Fruit fly (Drosophila melanogaster): Measurements from ENCODE around the gene H15.

The H15 gene

dm6 chr2L:5403552-5404330 lies at the start of gene H15:
H15 (plus strand) TSS chr2L:5404280.
- no peak for TF ChIP-seq CG17801 (GFP tag; optimal IDR thresholded peaks at IDR 0.05; ENCODE audit: partially characterized antibody)

- no peak for TF ChIP-seq CG17801 (GFP tag; optimal IDR thresholded peaks at IDR 0.05; ENCODE audit: partially characterized antibody)
These were observed 41.7 kb upstream of the H15 start for dm6 chr2L:5362351-5362750.

dm6 chr2L:5365841-5366240 lies 38.2 kb upstream of the H15 start:
- no peak for TF ChIP-seq CG17801 (GFP tag; optimal IDR thresholded peaks at IDR 0.05; ENCODE audit: partially characterized antibody)

DNA sequence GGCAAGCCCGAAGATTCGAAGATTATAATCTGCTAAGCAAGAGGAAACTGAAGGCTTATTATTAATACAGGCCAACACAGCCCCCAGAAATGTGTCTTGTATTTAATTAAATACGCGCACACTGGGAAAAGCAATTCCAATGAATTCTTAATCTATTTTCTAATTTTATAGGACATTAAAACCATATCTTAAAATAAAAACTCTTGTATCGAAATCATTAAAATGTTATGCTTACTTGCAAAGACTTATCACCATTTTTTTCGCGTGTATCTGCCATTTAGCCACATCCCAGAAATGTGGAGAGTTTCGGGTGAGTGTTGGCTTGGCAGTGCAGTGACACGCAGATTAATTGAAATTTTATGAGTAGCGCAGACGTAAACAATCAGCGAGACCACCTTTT lies 36.1 kb upstream of the H15 start:
- TF ChIP-seq CG17801 (GFP tag; optimal IDR thresholded peaks at IDR 0.05; ENCODE audit: partially characterized antibody), result no peak

DNA sequence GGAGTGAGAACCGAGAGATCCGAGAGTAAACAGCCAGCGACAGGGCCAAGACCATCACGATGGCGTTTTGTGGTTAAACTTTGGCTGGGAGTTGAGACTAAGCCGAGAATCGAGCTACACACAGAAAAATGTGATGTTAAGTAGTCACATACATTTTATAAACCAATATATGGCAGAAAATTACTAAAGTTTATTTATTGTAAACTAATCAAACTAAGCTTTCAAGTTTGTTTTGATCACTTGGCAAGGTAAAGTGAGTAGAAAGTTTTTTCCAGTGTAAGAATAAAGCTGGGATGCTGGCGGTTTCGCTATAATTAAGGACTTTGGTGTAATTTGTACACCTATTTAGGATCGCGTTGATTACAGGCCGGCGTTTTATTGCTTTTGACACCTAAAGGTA lies 31.5 kb upstream of the H15 start:
- no peak for TF ChIP-seq CG17801 (GFP tag; optimal IDR thresholded peaks at IDR 0.05; ENCODE audit: partially characterized antibody)

DNA sequence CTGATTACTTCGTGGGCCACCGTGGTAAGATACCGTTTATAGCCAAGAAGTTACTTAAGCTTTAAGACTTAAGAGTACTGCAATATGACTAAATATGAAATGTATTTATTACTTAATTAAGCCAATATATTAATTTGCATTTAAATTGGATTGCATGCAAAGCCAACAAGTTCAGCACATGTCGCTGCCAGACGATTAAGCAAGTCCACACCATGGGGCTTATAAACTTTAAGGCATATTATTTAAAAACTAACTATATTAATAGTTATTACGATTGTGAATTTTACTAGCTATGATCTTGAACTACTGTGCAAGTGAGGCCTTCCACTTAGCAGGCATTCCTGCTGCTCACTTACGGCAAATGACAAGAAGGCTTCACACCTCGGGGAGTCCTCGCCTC lies 29.9 kb upstream of the H15 start:
- no peak for TF ChIP-seq CG17801 (GFP tag; optimal IDR thresholded peaks at IDR 0.05; ENCODE audit: partially characterized antibody)

dm6 chr2L:5374989-5375388 lies 29.1 kb upstream of the H15 start:
- TF ChIP-seq CG17801 (GFP tag; optimal IDR thresholded peaks at IDR 0.05; ENCODE audit: partially characterized antibody), result no peak

- TF ChIP-seq CG17801 (GFP tag; optimal IDR thresholded peaks at IDR 0.05; ENCODE audit: partially characterized antibody), result no peak
These were observed 27.6 kb upstream of the H15 start for dm6 chr2L:5376442-5376841.

DNA sequence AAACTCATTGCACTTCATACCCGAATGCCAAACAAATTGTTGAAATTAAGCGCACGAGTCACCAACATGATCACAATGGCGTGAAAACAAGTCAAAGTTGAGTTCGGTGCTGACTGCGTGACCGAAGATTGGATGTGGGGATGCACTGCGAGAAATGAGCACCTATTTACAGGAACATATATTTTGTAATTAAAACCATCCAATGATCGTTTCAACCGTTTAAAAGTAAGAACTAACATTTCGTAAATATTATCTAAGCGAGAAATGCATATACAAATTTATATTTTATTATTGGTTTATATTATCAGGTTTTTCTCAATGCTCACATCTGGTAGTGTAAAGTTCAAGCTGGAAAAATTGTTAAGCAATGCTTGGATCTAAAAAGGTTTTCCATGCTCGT lies 25.3 kb upstream of the H15 start:
- TF ChIP-seq CG17801 (GFP tag; optimal IDR thresholded peaks at IDR 0.05; ENCODE audit: partially characterized antibody), result no peak

- TF ChIP-seq CG17801 (GFP tag; optimal IDR thresholded peaks at IDR 0.05; ENCODE audit: partially characterized antibody), result no peak
These were observed 22.6 kb upstream of the H15 start for dm6 chr2L:5381305-5381973.

- TF ChIP-seq CG17801 (GFP tag; optimal IDR thresholded peaks at IDR 0.05; ENCODE audit: partially characterized antibody), result no peak
These were observed 17.8 kb upstream of the H15 start for dm6 chr2L:5386261-5386660.

- no peak for TF ChIP-seq CG17801 (GFP tag; optimal IDR thresholded peaks at IDR 0.05; ENCODE audit: partially characterized antibody)
These were observed 10.7 kb upstream of the H15 start for dm6 chr2L:5393339-5393738.

DNA sequence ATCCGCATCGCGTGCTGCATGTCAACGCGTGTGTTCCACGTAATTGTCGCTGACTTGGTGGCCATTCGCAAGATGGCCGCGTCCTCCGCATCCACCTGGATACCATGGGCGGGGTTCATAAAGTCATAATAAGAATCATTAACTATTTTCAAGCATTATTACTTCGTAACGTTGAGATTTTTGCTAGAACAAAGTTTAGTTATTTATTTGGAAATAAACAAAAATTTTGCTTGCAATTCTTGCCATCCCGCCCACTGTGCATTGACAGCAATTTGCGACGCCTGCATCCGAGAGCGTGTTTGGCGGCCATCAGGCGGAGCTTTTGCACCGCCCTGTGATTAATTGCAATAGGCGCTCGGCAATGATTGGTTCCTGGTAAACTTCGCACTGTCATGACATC lies 5.7 kb upstream of the H15 start:
- TF ChIP-seq CG17801 (GFP tag; optimal IDR thresholded peaks at IDR 0.05; ENCODE audit: partially characterized antibody), result no peak

dm6 chr2L:5401011-5401410 lies 3.1 kb upstream of the H15 start:
- TF ChIP-seq CG17801 (GFP tag; optimal IDR thresholded peaks at IDR 0.05; ENCODE audit: partially characterized antibody), result no peak

- TF ChIP-seq CG17801 (GFP tag; optimal IDR thresholded peaks at IDR 0.05; ENCODE audit: partially characterized antibody), result no peak
These were observed 2.9 kb downstream of the H15 start for dm6 chr2L:5406958-5407357.

- TF ChIP-seq CG17801 (GFP tag; optimal IDR thresholded peaks at IDR 0.05; ENCODE audit: partially characterized antibody), result no peak
These were observed 6.2 kb downstream of the H15 start for dm6 chr2L:5410323-5410722.

DNA sequence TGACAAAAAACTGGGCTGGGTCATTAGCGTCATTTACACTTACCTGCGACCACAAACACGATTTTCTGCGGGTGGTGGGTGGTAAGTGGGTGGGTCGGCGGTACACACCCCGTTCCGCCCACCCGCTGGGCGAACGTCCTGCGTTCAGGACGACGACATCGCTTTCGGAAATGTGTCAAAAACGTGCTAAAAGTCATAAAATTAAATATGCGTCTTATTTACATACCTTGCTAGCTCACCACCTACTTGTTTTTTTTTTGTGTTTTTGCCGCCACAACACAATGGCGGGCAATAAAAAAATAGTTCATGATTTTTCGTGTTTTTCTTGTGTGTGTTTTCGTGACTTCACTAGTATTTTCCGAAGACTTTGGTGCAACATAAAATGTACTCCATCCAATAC lies 8.5 kb downstream of the H15 start:
- no peak for TF ChIP-seq CG17801 (GFP tag; optimal IDR thresholded peaks at IDR 0.05; ENCODE audit: partially characterized antibody)
